Worm (Caenorhabditis elegans) whole organism, L4/young adult: Measurements from ENCODE around the gene gst-9.

Experiments used
- W03F9.2 ChIP-seq: fragments of 150-350 bp; optimal IDR thresholded peaks from 2 replicates; lab custom pipeline; 2014; ENCODE audit warnings: missing biosample characterization, missing genetic modification characterization
- dao-5 ChIP-seq: sonication (generic microtip); optimal IDR thresholded peaks from 2 replicates; lab custom pipeline; 2016; ENCODE audit warnings: missing genotype, missing genetic modification characterization, moderate library complexity, missing compliant biosample characterization
- him-1 ChIP-seq: sonication (generic microtip); optimal IDR thresholded peaks from 2 replicates; lab custom pipeline; 2016; ENCODE audit warnings: missing genotype, missing genetic modification reagents, missing genetic modification characterization, missing compliant biosample characterization

DNA sequence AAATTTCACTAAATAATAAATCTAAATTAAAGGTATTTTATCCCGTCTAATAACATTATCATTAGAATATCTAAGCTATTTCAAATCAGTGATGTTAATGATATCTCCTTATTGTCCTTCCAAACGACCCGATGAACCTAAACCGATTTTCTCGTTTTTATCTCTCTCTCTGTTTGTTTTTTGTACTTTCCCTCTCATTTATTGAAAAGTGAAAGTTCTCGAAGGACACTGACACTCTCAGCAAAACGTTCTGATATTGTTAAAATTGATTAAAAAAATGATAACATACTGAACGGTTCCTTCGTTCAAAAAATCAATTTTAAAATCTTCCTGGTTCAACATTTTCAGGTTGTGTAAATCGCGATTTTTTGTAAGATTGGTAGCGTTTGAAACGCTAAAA lies 15.3 kb upstream of the gst-9 start, which contains the start of gene F11G11.13:
- TF ChIP-seq W03F9.2 (tag; lab: Kevin White, UChicago) (no peak), him-1 (no peak), dao-5 (no peak)
